Fruit fly (Drosophila melanogaster) whole organism: Measurements from ENCODE around the gene CG14718.

Experiments
- psq ChIP-seq: fragments of >200 bp; optimal IDR thresholded peaks from 2 replicates; lab custom pipeline; 2017
- usp ChIP-seq: fragments of >200 bp; optimal IDR thresholded peaks from 2 replicates; lab custom pipeline; 2017; ENCODE audit warnings: missing biosample characterization, missing genetic modification characterization, mixed read lengths

DNA sequence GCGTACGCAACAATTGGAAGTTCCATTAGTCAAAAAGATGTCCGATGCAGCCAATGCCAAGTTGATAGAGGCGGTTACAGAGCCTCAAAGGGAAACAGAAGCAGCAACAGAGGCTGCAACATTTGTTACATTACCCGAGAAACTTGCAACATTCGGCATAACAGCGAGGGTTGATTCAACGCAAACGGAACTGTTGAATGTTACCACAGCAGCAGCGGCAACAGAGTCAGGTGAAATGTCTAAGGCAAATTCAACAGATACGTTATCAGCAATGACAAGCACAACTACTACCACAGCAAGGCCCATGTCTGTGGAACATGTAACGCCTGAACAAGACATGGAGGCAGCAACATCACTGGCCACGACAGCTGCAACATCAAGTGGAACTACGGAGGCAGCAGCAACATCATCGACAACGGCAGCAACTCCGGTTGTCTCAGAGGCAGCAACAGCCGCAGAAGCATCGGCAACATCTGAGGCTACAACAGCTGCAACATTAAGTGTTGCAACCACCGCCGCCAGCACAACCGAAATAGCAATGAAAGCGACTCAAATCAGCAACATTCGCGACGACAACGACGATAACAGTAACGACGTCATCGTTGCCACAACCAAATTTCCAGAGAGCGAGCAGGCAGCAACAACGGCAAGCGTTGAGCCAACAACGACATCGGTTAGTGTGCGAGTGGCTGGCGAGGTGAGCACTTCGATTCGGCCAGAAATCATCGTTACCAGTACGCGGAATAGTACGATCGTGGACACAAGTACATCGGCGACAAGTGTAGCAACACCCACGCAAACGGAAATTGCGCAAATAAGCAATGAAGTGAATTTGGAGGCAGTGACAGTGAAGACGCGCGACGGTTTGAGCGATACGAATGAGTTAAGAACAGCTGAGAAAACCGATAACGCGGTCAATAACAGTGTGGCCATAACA, 31.1 kb upstream of the CG14718 start:
- TF ChIP-seq usp (GFP tag; lab: Kevin White, UChicago) (no peak), psq (lab: Kevin White, UChicago) (no peak)
